Fruit fly (Drosophila melanogaster) whole organism, prepupa: ENCODE measurements around the gene sna.

Experiments used
- Blimp-1 ChIP-seq: fragments of 200-800 bp; sonication (Bioruptor generic); optimal IDR thresholded peaks from 3 replicates; lab custom pipeline; 2017; ENCODE audit warnings: missing biosample characterization, missing genetic modification characterization, mild to moderate bottlenecking, moderate library complexity, missing genetic modification reagents
- CG10631 ChIP-seq: fragments of 200-800 bp; sonication (Bioruptor generic); optimal IDR thresholded peaks from 2 replicates; lab custom pipeline; 2016; ENCODE audit warnings: missing biosample characterization, missing genetic modification characterization
- CG11294 ChIP-seq: fragments of 200-800 bp; sonication (Bioruptor generic); IDR thresholded peaks from 2 replicates; pipeline ENCODE4 v1.3.6; 2022; ENCODE audit warnings: missing biosample characterization, missing genetic modification characterization
- CG11762 ChIP-seq: fragments of 200-800 bp; sonication (Bioruptor generic); optimal IDR thresholded peaks from 3 replicates; lab custom pipeline; 2016; ENCODE audit warnings: missing biosample characterization, missing genetic modification characterization; ENCODE audit not compliant: insufficient read depth
- CG1621 ChIP-seq: fragments of 200-800 bp; sonication (Bioruptor generic); optimal IDR thresholded peaks from 3 replicates; lab custom pipeline; 2018; ENCODE audit warnings: missing biosample characterization, mild to moderate bottlenecking, missing genetic modification characterization
- CG3032 ChIP-seq: fragments of 200-800 bp; optimal IDR thresholded peaks from 2 replicates; lab custom pipeline; 2019; ENCODE audit warnings: missing biosample characterization, mild to moderate bottlenecking, missing genetic modification characterization, moderate library complexity
- CG31627 ChIP-seq: fragments of 200-800 bp; sonication (Bioruptor generic); optimal IDR thresholded peaks from 3 replicates; lab custom pipeline; 2016; ENCODE audit warnings: missing biosample characterization, missing genetic modification characterization
- CG32006 ChIP-seq: fragments of 200-800 bp; sonication (Bioruptor generic); optimal IDR thresholded peaks from 3 replicates; lab custom pipeline; 2017; ENCODE audit warnings: missing biosample characterization, mild to moderate bottlenecking, missing genetic modification characterization
- CG3919 ChIP-seq: fragments of 200-800 bp; sonication (Bioruptor generic); optimal IDR thresholded peaks from 3 replicates; lab custom pipeline; 2016; ENCODE audit warnings: missing biosample characterization, missing genetic modification characterization
- CG4318 ChIP-seq: fragments of 200-800 bp; sonication (Bioruptor generic); optimal IDR thresholded peaks from 3 replicates; lab custom pipeline; 2017; ENCODE audit warnings: missing biosample characterization, mild to moderate bottlenecking, missing genetic modification characterization
- CG6163 ChIP-seq: fragments of 200-800 bp; sonication (Bioruptor generic); IDR thresholded peaks from 3 replicates; pipeline ENCODE4 v1.3.6; 2022; ENCODE audit warnings: missing biosample characterization, missing genetic modification characterization
- CG6276 ChIP-seq: fragments of 200-800 bp; sonication (Bioruptor generic); optimal IDR thresholded peaks from 2 replicates; lab custom pipeline; 2017; ENCODE audit warnings: missing biosample characterization, mild to moderate bottlenecking, missing genetic modification characterization
- CG6808 ChIP-seq: fragments of 200-800 bp; sonication (Bioruptor generic); optimal IDR thresholded peaks from 3 replicates; lab custom pipeline; 2017; ENCODE audit warnings: missing biosample characterization, missing genetic modification characterization, mild to moderate bottlenecking, moderate library complexity, missing genetic modification reagents
- CG6854 ChIP-seq: fragments of 200-800 bp; sonication (Bioruptor generic); optimal IDR thresholded peaks from 2 replicates; lab custom pipeline; 2017; ENCODE audit warnings: missing biosample characterization, mild to moderate bottlenecking, missing genetic modification characterization
- CG7368 ChIP-seq: fragments of 200-800 bp; sonication (Bioruptor generic); optimal IDR thresholded peaks from 3 replicates; lab custom pipeline; 2016; ENCODE audit warnings: missing biosample characterization, missing genetic modification characterization
- CG8119 ChIP-seq: fragments of 200-800 bp; sonication (Bioruptor generic); IDR thresholded peaks from 3 replicates; pipeline ENCODE4 v1.3.6; 2022; ENCODE audit warnings: missing biosample characterization, missing genetic modification characterization
- CG8319 ChIP-seq: fragments of 200-800 bp; sonication (Bioruptor generic); optimal IDR thresholded peaks from 3 replicates; lab custom pipeline; 2016; ENCODE audit warnings: missing biosample characterization, missing genetic modification characterization
- CG8632 ChIP-seq: fragments of 200-800 bp; sonication (Bioruptor generic); optimal IDR thresholded peaks from 3 replicates; lab custom pipeline; 2016; ENCODE audit warnings: missing biosample characterization, missing genetic modification characterization
- CG9139 ChIP-seq: fragments of 200-800 bp; sonication (Bioruptor generic); optimal IDR thresholded peaks from 3 replicates; lab custom pipeline; 2017; ENCODE audit warnings: missing biosample characterization, mild to moderate bottlenecking, missing genetic modification characterization
- Eip75B ChIP-seq: fragments of 200-800 bp; sonication (Bioruptor generic); optimal IDR thresholded peaks from 3 replicates; lab custom pipeline; 2016; ENCODE audit warnings: missing biosample characterization, missing genetic modification characterization
- Eip78C ChIP-seq: fragments of 200-800 bp; sonication (Bioruptor generic); peaks from one replicate; lab custom pipeline; 2016; ENCODE audit warnings: missing biosample characterization, missing genetic modification characterization
- Ets21C ChIP-seq: fragments of 200-800 bp; sonication (Bioruptor generic); optimal IDR thresholded peaks from 3 replicates; lab custom pipeline; 2016; ENCODE audit warnings: missing biosample characterization, missing genetic modification characterization
- Ets96B ChIP-seq: fragments of 200-800 bp; optimal IDR thresholded peaks from 2 replicates; lab custom pipeline; 2019; ENCODE audit warnings: missing biosample characterization, mild to moderate bottlenecking, missing genetic modification characterization, moderate library complexity
- Gug ChIP-seq: fragments of 200-800 bp; sonication (Bioruptor generic); IDR thresholded peaks from 2 replicates; pipeline ENCODE4 v1.3.6; 2022; ENCODE audit warnings: missing biosample characterization, missing genetic modification characterization
- Hr38 ChIP-seq: sonication (Bioruptor generic); optimal IDR thresholded peaks from 2 replicates; lab custom pipeline; 2016; ENCODE audit warnings: missing biosample characterization, missing genetic modification characterization
- Hr39 ChIP-seq: fragments of 200-800 bp; sonication (Bioruptor generic); optimal IDR thresholded peaks from 2 replicates; lab custom pipeline; 2016; ENCODE audit warnings: missing biosample characterization, missing genetic modification characterization
- Hr4 ChIP-seq: fragments of 200-800 bp; sonication (Bioruptor generic); optimal IDR thresholded peaks from 3 replicates; lab custom pipeline; 2016; ENCODE audit warnings: missing biosample characterization, missing genetic modification characterization
- Lpt ChIP-seq: fragments of 200-800 bp; sonication (Bioruptor generic); optimal IDR thresholded peaks from 3 replicates; lab custom pipeline; 2016; ENCODE audit warnings: missing biosample characterization, missing genetic modification characterization
- Met ChIP-seq: fragments of 200-800 bp; sonication (Bioruptor generic); optimal IDR thresholded peaks from 3 replicates; lab custom pipeline; 2016; ENCODE audit warnings: missing biosample characterization, missing genetic modification characterization
- OdsH ChIP-seq: fragments of 200-800 bp; sonication (Bioruptor generic); optimal IDR thresholded peaks from 3 replicates; lab custom pipeline; 2016; ENCODE audit warnings: missing biosample characterization, missing genetic modification characterization
- Smox ChIP-seq: fragments of 200-800 bp; sonication (Bioruptor generic); optimal IDR thresholded peaks from 3 replicates; lab custom pipeline; 2016; ENCODE audit warnings: missing biosample characterization, missing genetic modification characterization
- Sox102F ChIP-seq: fragments of 200-800 bp; sonication (Bioruptor generic); optimal IDR thresholded peaks from 2 replicates; lab custom pipeline; 2016; ENCODE audit warnings: missing biosample characterization, mild to moderate bottlenecking, missing genetic modification characterization
- Sox14 ChIP-seq: fragments of 200-800 bp; sonication (Bioruptor generic); optimal IDR thresholded peaks from 3 replicates; lab custom pipeline; 2016; ENCODE audit warnings: missing biosample characterization, missing genetic modification characterization
- Sox15 ChIP-seq: fragments of 200-800 bp; sonication (Bioruptor generic); optimal IDR thresholded peaks from 3 replicates; lab custom pipeline; 2016; ENCODE audit warnings: missing biosample characterization, missing genetic modification characterization
- achi ChIP-seq: fragments of 200-800 bp; sonication (Bioruptor generic); optimal IDR thresholded peaks from 3 replicates; lab custom pipeline; 2016; ENCODE audit warnings: missing biosample characterization, missing genetic modification characterization
- acj6 ChIP-seq: fragments of 200-800 bp; sonication (Bioruptor generic); optimal IDR thresholded peaks from 3 replicates; lab custom pipeline; 2016; ENCODE audit warnings: missing biosample characterization, missing genetic modification characterization
- eg ChIP-seq: fragments of 200-800 bp; sonication (Bioruptor generic); IDR thresholded peaks from 3 replicates; pipeline ENCODE4 v1.3.6; 2022; ENCODE audit warnings: missing biosample characterization, missing genetic modification characterization
- esn ChIP-seq: fragments of 200-800 bp; sonication (Bioruptor generic); optimal IDR thresholded peaks from 2 replicates; lab custom pipeline; 2016; ENCODE audit warnings: missing biosample characterization, mild to moderate bottlenecking, missing genetic modification characterization, moderate library complexity
- fd59A ChIP-seq: fragments of 200-800 bp; sonication (Bioruptor generic); optimal IDR thresholded peaks from 2 replicates; lab custom pipeline; 2017; ENCODE audit warnings: missing biosample characterization, mild to moderate bottlenecking, missing genetic modification characterization, missing genetic modification reagents
- fd85E ChIP-seq: fragments of 200-800 bp; sonication (Bioruptor generic); optimal IDR thresholded peaks from 3 replicates; lab custom pipeline; 2016; ENCODE audit warnings: missing biosample characterization, missing genetic modification characterization
- fkh ChIP-seq: fragments of 200-800 bp; sonication (Bioruptor generic); optimal IDR thresholded peaks from 3 replicates; lab custom pipeline; 2017; ENCODE audit warnings: missing biosample characterization, mild to moderate bottlenecking, missing genetic modification characterization, moderate library complexity
- net ChIP-seq: fragments of 200-800 bp; sonication (Bioruptor generic); optimal IDR thresholded peaks from 3 replicates; lab custom pipeline; 2016; ENCODE audit warnings: missing biosample characterization, missing genetic modification characterization
- pdm3 ChIP-seq: fragments of 200-800 bp; sonication (Bioruptor generic); optimal IDR thresholded peaks from 3 replicates; lab custom pipeline; 2016; ENCODE audit warnings: missing biosample characterization, missing genetic modification characterization
- salr ChIP-seq, 2 experiments: fragments of 200-800 bp; sonication (Bioruptor generic); optimal IDR thresholded peaks; 3 replicates each; lab custom pipeline; 2016 to 2018; ENCODE audit warnings: missing biosample characterization in 2 of 2, missing genetic modification characterization in 2 of 2, mild to moderate bottlenecking in 1 of 2
- spab ChIP-seq: fragments of 200-800 bp; sonication (Bioruptor generic); optimal IDR thresholded peaks from 2 replicates; lab custom pipeline; 2017; ENCODE audit warnings: missing biosample characterization, mild to moderate bottlenecking, missing genetic modification characterization, missing genetic modification reagents
- svp ChIP-seq: fragments of 200-800 bp; sonication (Bioruptor generic); peaks from one replicate; lab custom pipeline; 2016; ENCODE audit warnings: missing biosample characterization, missing genetic modification characterization
- topi ChIP-seq: fragments of 200-800 bp; sonication (Bioruptor generic); optimal IDR thresholded peaks from 3 replicates; lab custom pipeline; 2016; ENCODE audit warnings: missing biosample characterization, missing genetic modification characterization

The sna gene

DNA sequence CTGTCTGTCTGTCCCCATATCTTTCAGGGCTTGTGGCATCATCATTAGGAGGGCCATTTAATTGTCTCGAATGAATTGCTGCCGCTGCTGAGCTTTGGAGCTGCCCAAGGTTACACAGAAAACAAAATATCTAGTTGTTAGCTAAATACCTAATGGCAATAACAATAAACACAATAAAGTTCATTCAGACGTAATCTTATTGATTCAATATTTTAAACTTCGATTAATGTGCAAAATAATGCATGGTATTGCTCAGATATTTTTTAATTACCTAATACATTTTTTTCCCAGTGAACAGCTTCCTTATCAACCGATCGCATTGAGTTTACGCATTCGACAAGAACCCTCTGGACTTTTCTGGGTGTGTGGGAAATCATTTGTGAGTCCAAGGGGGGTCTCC lies 12.9 kb downstream of the sna start:
- TF ChIP-seq Hr4 (GFP tag; lab: Kevin White, UChicago), result no peak
- TF ChIP-seq CG8119 (GFP tag; lab: Robert Waterston, UW), result no peak
- no peak for TF ChIP-seq CG6854 (GFP tag; lab: Kevin White, UChicago)
- TF ChIP-seq fd59A (GFP tag; lab: Kevin White, UChicago), result no peak
- TF ChIP-seq svp (GFP tag; lab: Kevin White, UChicago), result peak; percentile 64
- no peak for TF ChIP-seq acj6 (GFP tag; lab: Kevin White, UChicago)
- TF ChIP-seq Ets21C (GFP tag; lab: Kevin White, UChicago), result peak; percentile 17
- peak; percentile 47 for TF ChIP-seq Hr39 (GFP tag; lab: Kevin White, UChicago)
- TF ChIP-seq OdsH (GFP tag; lab: Kevin White, UChicago), result no peak
- peak; percentile 10 for TF ChIP-seq Smox (GFP tag; lab: Kevin White, UChicago)
- peak; percentile 46 for TF ChIP-seq Eip78C (GFP tag; lab: Kevin White, UChicago)
- TF ChIP-seq Eip75B (GFP tag; lab: Kevin White, UChicago), result peak; percentile 8
- TF ChIP-seq CG31627, result peak; percentile 42
- peak; percentile 3 for TF ChIP-seq Sox102F (GFP tag; lab: Kevin White, UChicago)
- peak; percentile 45 for TF ChIP-seq esn (GFP tag; lab: Kevin White, UChicago)
- TF ChIP-seq topi (GFP tag; lab: Kevin White, UChicago), result peak; percentile 26
- 0 out of 3 replicates have a peak, but pooled peaks have one; percentile 8 for TF ChIP-seq CG6163
- no peak for TF ChIP-seq fkh (GFP tag; lab: Kevin White, UChicago)
- peak; percentile 37 for TF ChIP-seq Met (GFP tag; lab: Kevin White, UChicago)
- TF ChIP-seq, all 60 proteins: peak for 12

DNA sequence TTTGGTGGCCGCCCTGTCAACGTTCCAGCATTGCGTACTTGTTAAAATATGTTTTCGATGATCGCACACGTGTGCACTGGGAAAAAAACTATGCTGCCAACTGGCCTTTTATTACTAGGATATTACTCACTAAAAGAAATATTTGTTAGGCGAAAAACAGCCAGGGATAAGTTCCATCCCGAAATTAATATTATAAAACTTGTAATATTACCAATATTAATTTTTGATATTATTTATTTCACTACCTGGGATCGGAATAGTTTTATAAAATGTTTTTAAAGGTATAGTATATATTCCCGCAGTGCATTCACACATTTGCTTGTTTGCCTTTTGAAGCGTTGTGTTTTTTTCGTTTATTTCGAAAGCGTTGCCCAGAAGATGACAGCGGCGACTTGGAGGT lies 14.5 kb downstream of the sna start:
- no peak for TF ChIP-seq Sox14 (GFP tag; lab: Kevin White, UChicago)
- TF ChIP-seq pdm3 (GFP tag; lab: Kevin White, UChicago), result no peak
- TF ChIP-seq Blimp-1 (GFP tag; lab: Kevin White, UChicago), result peak; percentile 42
- peak; percentile 1 for TF ChIP-seq CG8319 (GFP tag; lab: Kevin White, UChicago)
- TF ChIP-seq fkh (GFP tag; lab: Kevin White, UChicago), result no peak
- TF ChIP-seq achi (GFP tag; lab: Kevin White, UChicago), result peak; percentile 5
- no peak for TF ChIP-seq CG4318 (GFP tag; lab: Kevin White, UChicago)
- TF ChIP-seq CG32006, result no peak
- peak; percentile 29 for TF ChIP-seq CG10631 (GFP tag; lab: Kevin White, UChicago)
- peak; percentile 14 for TF ChIP-seq CG7368 (GFP tag; lab: Kevin White, UChicago)
- no peak for TF ChIP-seq eg (GFP tag; lab: Robert Waterston, UW)
- peak; percentile 42 for TF ChIP-seq CG3032 (tag; lab: Kevin White, UChicago)
- no peak for TF ChIP-seq Lpt
- TF ChIP-seq CG9139 (GFP tag; lab: Kevin White, UChicago), result no peak
- peak; percentile 37 for TF ChIP-seq fd59A (GFP tag; lab: Kevin White, UChicago)
- TF ChIP-seq esn (GFP tag; lab: Kevin White, UChicago), result peak; percentile 49
- peak; percentile 30 for TF ChIP-seq Hr39 (GFP tag; lab: Kevin White, UChicago)
- peak; percentile 36 for TF ChIP-seq CG3919
- TF ChIP-seq Ets96B (tag; lab: Kevin White, UChicago), result peak; percentile 52
- no peak for TF ChIP-seq CG31627
- no peak for TF ChIP-seq fd85E (GFP tag; lab: Kevin White, UChicago)
- TF ChIP-seq Hr4 (GFP tag; lab: Kevin White, UChicago), result peak; percentile 9
- no peak for TF ChIP-seq CG8632
- no peak for TF ChIP-seq spab (GFP tag; lab: Kevin White, UChicago)
- TF ChIP-seq CG11294 (GFP tag; lab: Robert Waterston, UW), result no peak
- no peak for TF ChIP-seq Ets21C (GFP tag; lab: Kevin White, UChicago)
- peak; percentile 25 for TF ChIP-seq Smox (GFP tag; lab: Kevin White, UChicago)
- no peak for TF ChIP-seq Sox15 (GFP tag; lab: Kevin White, UChicago)
- peak; percentile 39 for TF ChIP-seq OdsH (GFP tag; lab: Kevin White, UChicago)
- TF ChIP-seq acj6 (GFP tag; lab: Kevin White, UChicago), result peak; percentile 12
- TF ChIP-seq CG6163, result 0 out of 3 replicates have a peak, but pooled peaks have one; percentile 10
- peak; percentile 17 for TF ChIP-seq CG6808 (GFP tag; lab: Kevin White, UChicago)
- TF ChIP-seq net, result peak; percentile 42
- TF ChIP-seq CG6854 (GFP tag; lab: Kevin White, UChicago), result peak; percentile 9
- TF ChIP-seq CG6276 (GFP tag; lab: Kevin White, UChicago), result no peak
- TF ChIP-seq CG8119 (GFP tag; lab: Robert Waterston, UW), result no peak
- no peak for TF ChIP-seq salr (GFP tag; optimal IDR thresholded peaks at IDR 0.05; lab: Kevin White, UChicago)
- TF ChIP-seq Hr38, result no peak
- peak; percentile 32 for TF ChIP-seq Sox102F (GFP tag; lab: Kevin White, UChicago)
- TF ChIP-seq topi (GFP tag; lab: Kevin White, UChicago), result peak; percentile 58
- TF ChIP-seq CG1621 (tag; lab: Kevin White, UChicago), result no peak
- TF ChIP-seq CG11762 (GFP tag; lab: Kevin White, UChicago), result no peak
- TF ChIP-seq Gug (GFP tag; lab: Robert Waterston, UW), result no peak
- TF ChIP-seq svp (GFP tag; lab: Kevin White, UChicago), result peak; percentile 83
